Worm (Caenorhabditis elegans) whole organism, mixed stage, embryonic: Measurements from ENCODE around the gene snr-6.
"Not testable (repeated sequence)": the region's sequence is repeated elsewhere in the genome, so short reads cannot be mapped to it uniquely, and the experiment has no call there.

ENCODE experiments used
- bed-3 ChIP-seq: fragments of 200-800 bp; sonication (Bioruptor generic); optimal IDR thresholded peaks from 3 replicates; lab custom pipeline; 2018; ENCODE audit warnings: mild to moderate bottlenecking, missing genetic modification characterization, moderate library complexity, missing compliant biosample characterization
- hlh-1 ChIP-seq: fragments of 150-350 bp; optimal IDR thresholded peaks from 2 replicates; lab custom pipeline; 2014; ENCODE audit warnings: missing biosample characterization, missing genetic modification reagents, missing genetic modification characterization
- lin-32 ChIP-seq: fragments of 200-800 bp; sonication (Bioruptor generic); optimal IDR thresholded peaks from 2 replicates; lab custom pipeline; 2018; ENCODE audit warnings: mild to moderate bottlenecking, missing genetic modification characterization, missing compliant biosample characterization
- nhr-28 ChIP-seq: fragments of 150-350 bp; optimal IDR thresholded peaks from 2 replicates; lab custom pipeline; 2014; ENCODE audit warnings: missing biosample characterization, missing genetic modification characterization
- pha-4 ChIP-seq: fragments of 150-350 bp; optimal IDR thresholded peaks from 2 replicates; lab custom pipeline; 2018; ENCODE audit warnings: missing biosample characterization, missing genetic modification reagents, missing genetic modification characterization

The snr-6 gene

DNA sequence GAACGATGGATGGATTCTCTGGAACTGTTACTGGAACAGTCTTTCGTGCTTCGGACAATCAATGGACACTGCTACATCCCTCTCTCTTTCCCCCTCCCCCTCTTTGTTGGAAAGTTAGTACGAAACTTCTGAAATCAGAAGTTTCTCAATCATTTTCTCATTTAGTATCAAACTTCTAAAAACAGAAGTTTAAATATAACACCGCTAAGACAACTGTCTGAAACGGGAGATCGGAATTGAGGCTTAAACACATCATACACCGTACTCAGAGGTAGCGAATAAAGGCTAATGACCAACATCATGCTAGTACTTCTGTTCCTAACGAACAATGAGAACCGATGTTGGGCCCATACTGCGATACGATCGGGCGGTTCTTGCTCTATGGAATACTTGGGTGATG lies 42.8 kb downstream of the snr-6 start, which contains the start of gene Y49E10.30:
Y49E10.30 (plus strand) TSS at position 301 of the 400 bp plus-strand sequence.
- TF ChIP-seq pha-4; hlh-1 (tag; lab: Kevin White, UChicago); lin-32: not testable (repeated sequence)

DNA sequence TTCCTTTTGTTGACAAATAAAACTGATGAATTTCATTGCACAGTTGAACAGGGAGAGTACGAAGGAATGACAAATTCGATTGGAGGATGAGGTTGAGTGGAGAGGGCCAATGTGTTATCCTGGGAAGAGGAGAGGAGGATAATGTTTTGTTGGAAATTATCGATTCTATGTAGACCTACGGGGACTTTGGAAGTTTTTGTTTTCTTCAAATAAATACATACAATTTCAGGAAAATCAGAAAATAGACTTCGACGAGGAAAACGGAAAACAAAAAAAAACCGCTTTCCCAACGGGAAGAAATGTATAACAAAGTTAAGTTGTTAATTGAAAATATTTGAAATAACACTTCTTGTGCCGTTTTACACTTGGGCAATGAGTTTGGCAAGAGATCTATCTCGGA lies 45.7 kb downstream of the snr-6 start, which contains the start of gene Y49E10.4:
Y49E10.4 (minus strand) TSS at position 101 of the 400 bp plus-strand sequence.
- TF ChIP-seq hlh-1 (tag; lab: Kevin White, UChicago); nhr-28 (tag; lab: Kevin White, UChicago); bed-3 (GFP tag; lab: Kevin White, UChicago): not testable (repeated sequence)
